Worm (Caenorhabditis elegans) whole organism, young adult: ENCODE measurements around the gene ZC116.1.

Experiments
- D2030.7 ChIP-seq: fragments of 200-800 bp; sonication (Bioruptor generic); IDR thresholded peaks from 2 replicates; pipeline ENCODE4 v1.3.6; 2022; ENCODE audit warnings: missing genetic modification reagents, missing genetic modification characterization, missing compliant biosample characterization
- F37B4.10 ChIP-seq: fragments of 200-800 bp; sonication (Bioruptor generic); IDR thresholded peaks from 2 replicates; pipeline ENCODE4 v1.3.6; 2022; ENCODE audit warnings: missing genetic modification characterization, missing compliant biosample characterization
- Y53F4B.3 ChIP-seq: fragments of 200-800 bp; sonication (Bioruptor generic); IDR thresholded peaks from 2 replicates; pipeline ENCODE4 v1.3.6; 2022; ENCODE audit warnings: missing genetic modification reagents, missing genetic modification characterization, missing compliant biosample characterization
- Y56A3A.18 ChIP-seq: fragments of 200-800 bp; sonication (Bioruptor generic); IDR thresholded peaks from 2 replicates; pipeline ENCODE4 v1.3.6; 2022; ENCODE audit warnings: missing genetic modification reagents, missing genetic modification characterization, missing compliant biosample characterization
- ama-1 ChIP-seq, 3 experiments: fragments of 150-350 bp in 1 of 3; sonication (generic microtip) in 2 of 3; optimal IDR thresholded peaks; 2 replicates each; lab custom pipeline; 2014 to 2018; ENCODE audit warnings: missing biosample characterization in 2 of 3, missing genetic modification characterization in 2 of 3, missing genetic modification reagents in 2 of 3
- efl-1 ChIP-seq: fragments of 150-350 bp; optimal IDR thresholded peaks from 2 replicates; lab custom pipeline; 2014; ENCODE audit warnings: missing biosample characterization, missing genetic modification reagents, missing genetic modification characterization
- lin-54 ChIP-seq: fragments of 200-800 bp; sonication (Bioruptor generic); optimal IDR thresholded peaks from 2 replicates; lab custom pipeline; 2018; ENCODE audit warnings: mild to moderate bottlenecking, missing genetic modification characterization, missing compliant biosample characterization
- madf-10 ChIP-seq: sonication (generic microtip); optimal IDR thresholded peaks from 2 replicates; lab custom pipeline; 2016; ENCODE audit warnings: mild to moderate bottlenecking, missing genetic modification characterization, missing compliant biosample characterization
- nhr-80 ChIP-seq: sonication (generic microtip); optimal IDR thresholded peaks from 2 replicates; lab custom pipeline; 2016; ENCODE audit warnings: missing genetic modification characterization, missing compliant biosample characterization
- sea-2 ChIP-seq: fragments of 200-800 bp; sonication (Bioruptor generic); IDR thresholded peaks from 2 replicates; pipeline ENCODE4 v1.3.6; 2022; ENCODE audit warnings: missing genetic modification characterization, missing compliant biosample characterization
- unc-62 ChIP-seq: fragments of 150-350 bp; optimal IDR thresholded peaks from 2 replicates; lab custom pipeline; 2014; ENCODE audit warnings: missing biosample characterization, missing genetic modification reagents, missing genetic modification characterization

DNA sequence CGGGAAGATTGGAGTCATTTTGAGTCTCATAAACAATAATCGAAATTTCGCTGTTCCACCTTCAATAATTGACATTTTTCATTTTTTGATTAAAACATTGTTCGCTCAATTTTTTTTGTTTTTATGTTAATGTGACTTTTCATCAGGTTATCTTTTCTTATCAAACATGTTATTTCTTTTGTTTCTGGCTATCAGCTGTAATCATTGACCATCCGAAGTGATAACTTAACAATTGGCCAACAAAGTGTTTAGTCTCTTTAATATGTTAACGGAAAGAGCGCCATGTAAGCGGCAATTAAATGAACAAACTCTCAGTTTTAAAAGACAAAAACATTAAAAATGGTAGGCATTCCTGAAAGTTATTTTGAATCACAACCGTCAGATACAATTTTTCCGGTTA is 24.4 kb downstream of the ZC116.1 start:
- TF ChIP-seq D2030.7 (GFP tag; lab: Robert Waterston, UW) (no peak), efl-1 (GFP tag; lab: Kevin White, UChicago) (no peak), nhr-80 (no peak), Y53F4B.3 (no peak), madf-10 (tag; lab: Kevin White, UChicago) (no peak), sea-2 (GFP tag; lab: Robert Waterston, UW) (no peak), unc-62 (no peak), lin-54 (GFP tag; lab: Kevin White, UChicago) (no peak), Y56A3A.18 (GFP tag; lab: Robert Waterston, UW) (no peak), ama-1 (optimal IDR thresholded peaks at IDR 0.05; lab: Kevin White, UChicago) (no peak), ama-1 (GFP tag; optimal IDR thresholded peaks at IDR 0.05; lab: Kevin White, UChicago) (no peak), F37B4.10 (GFP tag; lab: Robert Waterston, UW) (no peak)
